Worm (Caenorhabditis elegans): Measurements from ENCODE around the gene F38A1.8.

DNA sequence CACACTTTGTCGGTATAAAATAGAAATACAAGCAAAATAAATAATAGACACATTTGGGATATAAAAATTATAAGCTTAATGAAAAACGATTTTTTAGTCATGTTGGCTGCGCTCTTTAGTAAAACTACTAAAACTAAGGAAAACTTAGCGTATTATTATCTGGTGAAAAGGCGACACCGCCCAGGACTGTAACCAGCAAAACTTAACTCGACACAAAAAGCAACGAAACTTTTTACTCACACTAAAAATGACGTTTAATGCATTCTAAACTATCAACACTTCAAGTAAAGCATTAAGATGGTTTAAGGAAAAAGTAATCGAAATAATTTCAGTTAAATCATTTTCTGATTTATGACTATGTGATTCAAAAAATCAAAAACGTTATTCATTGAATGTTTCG lies 16.0 kb upstream of the F38A1.8 start, which contains the start of gene clec-167:
- TF ChIP-seq irx-1 (tag; optimal IDR thresholded peaks at IDR 0.05) (no peak), nhr-20 (tag; optimal IDR thresholded peaks at IDR 0.05) (no peak), nhr-237 (tag; optimal IDR thresholded peaks at IDR 0.05) (no peak), nhr-28 (tag; optimal IDR thresholded peaks at IDR 0.05) (no peak), mdl-1 (tag; optimal IDR thresholded peaks at IDR 0.05) (no peak), elt-3 (tag; optimal IDR thresholded peaks at IDR 0.05) (no peak), vab-15 (tag; optimal IDR thresholded peaks at IDR 0.05) (no peak)
